Worm (Caenorhabditis elegans) whole organism, L4 larva: Measurements from ENCODE around the gene nas-31.

ENCODE experiments used
- F10B5.3 ChIP-seq: sonication (generic microtip); optimal IDR thresholded peaks from 2 replicates; lab custom pipeline; 2016; ENCODE audit warnings: mild to moderate bottlenecking, missing genetic modification characterization, missing compliant biosample characterization
- F26F4.8 ChIP-seq: fragments of 200-800 bp; sonication (Bioruptor generic); conservative IDR thresholded peaks from 2 replicates; pipeline ENCODE4 v1.3.6; 2022; ENCODE audit warnings: missing genetic modification characterization, missing compliant biosample characterization
- F37D6.2 ChIP-seq: sonication (generic microtip); optimal IDR thresholded peaks from 2 replicates; lab custom pipeline; 2016; ENCODE audit warnings: mild to moderate bottlenecking, missing genetic modification characterization, missing compliant biosample characterization
- R02D3.7 ChIP-seq: fragments of 150-350 bp; sonication (generic microtip); optimal IDR thresholded peaks from 3 replicates; lab custom pipeline; 2014; ENCODE audit warnings: missing biosample characterization, missing genetic modification characterization
- daf-8 ChIP-seq: fragments of 200-800 bp; sonication (Bioruptor generic); IDR thresholded peaks from 2 replicates; pipeline ENCODE4 v1.3.6; 2022; ENCODE audit warnings: missing genetic modification characterization, missing compliant biosample characterization
- duxl-1 ChIP-seq: sonication (generic microtip); optimal IDR thresholded peaks from 2 replicates; lab custom pipeline; 2016; ENCODE audit warnings: mild to moderate bottlenecking, missing genetic modification characterization, moderate library complexity, missing compliant biosample characterization; ENCODE audit not compliant: poor library complexity
- mep-1 ChIP-seq: fragments of 150-350 bp; sonication (generic microtip); optimal IDR thresholded peaks from 3 replicates; lab custom pipeline; 2014; ENCODE audit warnings: missing biosample characterization, missing genetic modification characterization
- nhr-28 ChIP-seq: fragments of 150-350 bp; optimal IDR thresholded peaks from 2 replicates; lab custom pipeline; 2014; ENCODE audit warnings: missing biosample characterization, missing genetic modification characterization
- nhr-77 ChIP-seq: fragments of 150-350 bp; optimal IDR thresholded peaks from 2 replicates; lab custom pipeline; 2014; ENCODE audit warnings: missing biosample characterization, missing genetic modification characterization
- zag-1 ChIP-seq: fragments of 150-350 bp; optimal IDR thresholded peaks from 2 replicates; lab custom pipeline; 2014; ENCODE audit warnings: missing biosample characterization, missing genetic modification characterization

DNA sequence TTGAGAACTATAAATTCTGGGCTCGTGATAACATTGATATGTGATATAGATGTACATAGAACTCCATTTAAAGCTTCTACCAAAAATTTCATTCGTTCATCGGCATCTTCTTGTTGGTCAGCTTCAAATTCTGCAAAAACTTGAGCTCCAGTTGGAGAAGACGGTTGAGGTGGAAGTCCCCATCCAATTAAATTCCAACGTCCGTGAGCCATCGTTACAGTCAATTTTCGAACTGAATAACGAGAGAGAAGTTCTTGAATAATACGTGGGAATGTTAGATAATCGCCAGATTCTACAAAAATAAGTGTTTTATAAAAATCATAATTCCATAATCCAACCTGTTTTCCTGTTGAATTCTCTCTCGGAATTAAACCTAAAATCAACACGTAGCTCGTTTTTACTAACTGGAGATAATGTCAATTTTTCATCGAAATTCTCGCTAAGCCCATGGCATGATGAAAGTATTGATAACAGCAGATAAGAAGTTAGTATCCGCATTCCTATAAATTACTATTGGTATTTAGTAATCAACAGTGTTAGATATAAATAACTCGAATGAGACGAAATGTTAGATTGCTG is 36.8 kb upstream of the nas-31 start, which contains the start of gene pigt-1:
- no peak for TF ChIP-seq zag-1 (tag; lab: Kevin White, UChicago)
- no peak for TF ChIP-seq F10B5.3 (tag; lab: Kevin White, UChicago)
- TF ChIP-seq F26F4.8 (GFP tag; lab: Robert Waterston, UW), result no peak
- no peak for TF ChIP-seq nhr-77 (tag; lab: Kevin White, UChicago)
- no peak for TF ChIP-seq R02D3.7
- TF ChIP-seq nhr-28 (tag; lab: Kevin White, UChicago), result no peak
- no peak for TF ChIP-seq daf-8
- no peak for TF ChIP-seq duxl-1 (tag; lab: Kevin White, UChicago)
- TF ChIP-seq F37D6.2, result no peak
- TF ChIP-seq mep-1 (tag; lab: Kevin White, UChicago), result no peak
